Worm (Caenorhabditis elegans) whole organism, early embryonic: ENCODE measurements around the gene dod-24.

Experiments used
- B0310.2 ChIP-seq: sonication (generic microtip); optimal IDR thresholded peaks from 2 replicates; lab custom pipeline; 2016; ENCODE audit warnings: mild to moderate bottlenecking, missing genetic modification characterization, missing compliant biosample characterization
- F13C5.2 ChIP-seq: sonication (generic microtip); optimal IDR thresholded peaks from 2 replicates; lab custom pipeline; 2017; ENCODE audit warnings: mild to moderate bottlenecking, missing genetic modification characterization, inconsistent platforms, missing compliant biosample characterization
- aly-1 ChIP-seq: sonication (generic microtip); optimal IDR thresholded peaks from 2 replicates; lab custom pipeline; 2016; ENCODE audit warnings: missing genetic modification characterization, missing compliant biosample characterization
- ama-1 ChIP-seq: fragments of 150-350 bp; optimal IDR thresholded peaks from 2 replicates; lab custom pipeline; 2014
- ceh-13 ChIP-seq: fragments of 200-800 bp; sonication (Bioruptor generic); optimal IDR thresholded peaks from 2 replicates; lab custom pipeline; 2018; ENCODE audit warnings: mild to moderate bottlenecking, missing genetic modification characterization, missing compliant biosample characterization
- ceh-36 ChIP-seq: sonication (generic microtip); optimal IDR thresholded peaks from 2 replicates; lab custom pipeline; 2016; ENCODE audit warnings: missing genetic modification characterization, inconsistent platforms, missing compliant biosample characterization
- ets-7 ChIP-seq: sonication (generic microtip); optimal IDR thresholded peaks from 2 replicates; lab custom pipeline; 2016; ENCODE audit warnings: missing genotype, missing genetic modification characterization, missing compliant biosample characterization
- flt-1 ChIP-seq: fragments of 200-800 bp; sonication (Bioruptor generic); IDR thresholded peaks from 2 replicates; pipeline ENCODE4 v1.3.6; 2022; ENCODE audit warnings: missing genetic modification characterization, missing compliant biosample characterization
- hmbx-1 ChIP-seq: sonication (generic microtip); optimal IDR thresholded peaks from 2 replicates; lab custom pipeline; 2016; ENCODE audit warnings: mild to moderate bottlenecking, missing genetic modification characterization, missing compliant biosample characterization
- hmg-4 ChIP-seq: fragments of 200-800 bp; sonication (Bioruptor generic); optimal IDR thresholded peaks from 2 replicates; lab custom pipeline; 2018; ENCODE audit warnings: mild to moderate bottlenecking, missing genetic modification characterization, missing compliant biosample characterization
- hnd-1 ChIP-seq: sonication (generic microtip); optimal IDR thresholded peaks from 2 replicates; lab custom pipeline; 2016; ENCODE audit warnings: missing genetic modification characterization, missing compliant biosample characterization
- pes-1 ChIP-seq: fragments of 200-800 bp; sonication (Bioruptor generic); IDR thresholded peaks from 2 replicates; pipeline ENCODE4 v1.3.6; 2022; ENCODE audit warnings: missing genetic modification reagents, missing genetic modification characterization, missing compliant biosample characterization
- scrt-1 ChIP-seq: fragments of 200-800 bp; sonication (Bioruptor generic); IDR thresholded peaks from 2 replicates; pipeline ENCODE4 v1.3.6; 2022; ENCODE audit warnings: missing genetic modification characterization, missing compliant biosample characterization
- sea-1 ChIP-seq: fragments of 200-800 bp; sonication (Bioruptor generic); conservative IDR thresholded peaks from 2 replicates; pipeline ENCODE4 v1.3.6; 2022; ENCODE audit warnings: missing genetic modification characterization, missing compliant biosample characterization
- tbx-11 ChIP-seq: fragments of 200-800 bp; sonication (Bioruptor generic); IDR thresholded peaks from 2 replicates; pipeline ENCODE4 v1.3.6; 2022; ENCODE audit warnings: missing genetic modification characterization, missing compliant biosample characterization
- tbx-37 ChIP-seq: fragments of 200-800 bp; sonication (Bioruptor generic); conservative IDR thresholded peaks from 2 replicates; pipeline ENCODE4 v1.3.6; 2022; ENCODE audit warnings: missing genetic modification reagents, missing genetic modification characterization, missing compliant biosample characterization
- tra-4 ChIP-seq: sonication (generic microtip); optimal IDR thresholded peaks from 2 replicates; lab custom pipeline; 2017; ENCODE audit warnings: missing genetic modification characterization, missing compliant biosample characterization

dod-24 gene

DNA sequence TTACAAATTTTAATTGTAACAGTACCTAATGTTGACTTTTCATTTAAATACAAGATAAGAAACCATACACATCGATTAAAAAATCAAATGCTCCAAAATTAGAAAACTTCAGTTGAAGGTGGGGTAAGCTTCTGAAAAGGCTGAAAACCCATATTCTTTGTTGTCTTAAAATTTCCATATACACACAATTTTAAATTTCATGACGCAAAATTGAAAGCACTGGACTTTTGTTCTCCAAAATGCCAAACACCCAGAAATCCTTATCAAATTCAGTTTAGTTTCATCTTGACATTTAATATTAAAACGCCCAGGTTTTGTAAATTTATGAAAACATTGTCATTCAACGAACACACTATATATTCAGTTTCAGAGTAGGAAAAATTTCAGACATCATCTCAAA lies 19.0 kb upstream of the dod-24 start, which contains the start of gene F55G11.7:
Gene F55G11.7 (plus strand): TSS at position 301 of the 400 bp plus-strand sequence.
- TF ChIP-seq ceh-36 (no peak), pes-1 (GFP tag; lab: Robert Waterston, UW) (no peak), F13C5.2 (tag; lab: Kevin White, UChicago) (no peak), hmg-4 (GFP tag; lab: Kevin White, UChicago) (no peak), tbx-11 (GFP tag; lab: Robert Waterston, UW) (no peak), aly-1 (tag; lab: Kevin White, UChicago) (no peak), flt-1 (GFP tag; lab: Robert Waterston, UW) (no peak), hmbx-1 (tag; lab: Kevin White, UChicago) (no peak), ceh-13 (GFP tag; lab: Kevin White, UChicago) (no peak), hnd-1 (tag; lab: Kevin White, UChicago) (no peak), sea-1 (GFP tag; lab: Robert Waterston, UW) (no peak), ama-1 (lab: Kevin White, UChicago) (no peak), tra-4 (tag; lab: Kevin White, UChicago) (no peak), tbx-37 (GFP tag; lab: Robert Waterston, UW) (no peak), ets-7 (tag; lab: Kevin White, UChicago) (no peak), B0310.2 (no peak)

DNA sequence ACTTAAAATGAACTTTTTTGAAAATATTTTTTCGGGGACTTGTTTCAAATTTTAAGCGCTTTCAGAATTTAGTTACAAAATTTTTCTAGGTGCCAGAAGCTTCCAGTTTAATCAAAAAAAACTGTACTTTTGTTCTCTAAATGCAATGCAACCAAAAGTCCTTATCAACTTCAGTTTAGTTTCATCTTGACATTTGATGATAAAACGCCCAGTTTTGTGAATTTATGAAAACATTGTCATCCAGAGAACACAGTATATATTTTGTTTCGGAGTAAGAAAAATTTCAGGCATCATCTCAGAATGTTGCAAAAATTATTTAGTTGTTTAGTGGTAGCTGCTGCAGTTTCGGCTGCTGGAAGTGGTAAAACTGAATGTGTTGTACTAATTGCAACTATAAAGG lies 16.6 kb upstream of the dod-24 start, which contains the start of gene F55G11.6:
Gene F55G11.6 (plus strand): TSS at position 301 of the 400 bp plus-strand sequence.
- TF ChIP-seq scrt-1 (GFP tag; lab: Robert Waterston, UW) (no peak), tbx-11 (GFP tag; lab: Robert Waterston, UW) (no peak), aly-1 (tag; lab: Kevin White, UChicago) (no peak), tra-4 (tag; lab: Kevin White, UChicago) (no peak), tbx-37 (GFP tag; lab: Robert Waterston, UW) (no peak)

DNA sequence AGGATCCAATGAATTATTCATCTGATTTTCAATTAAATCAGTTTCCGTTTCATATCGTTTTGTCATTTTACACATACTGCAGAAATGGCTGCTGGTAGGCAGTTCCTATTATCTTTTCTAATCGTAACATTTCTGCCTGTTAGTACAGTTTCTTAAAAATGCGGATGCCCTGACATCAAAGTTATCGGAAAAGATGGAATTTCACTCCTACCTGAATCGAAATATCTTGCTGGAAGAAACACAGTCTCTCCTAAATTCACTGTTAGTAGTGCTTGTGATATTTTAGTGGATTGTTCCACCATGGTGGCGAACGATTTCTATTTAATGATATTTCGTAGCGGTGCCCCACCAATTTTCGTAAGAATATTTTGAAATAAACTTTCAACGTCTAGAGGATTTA lies 7.3 kb upstream of the dod-24 start, which contains the start of gene F55G11.10:
Gene F55G11.10 (plus strand): TSS at position 301 of the 400 bp plus-strand sequence.
- TF ChIP-seq flt-1 (GFP tag; lab: Robert Waterston, UW) = no peak
- TF ChIP-seq sea-1 (GFP tag; lab: Robert Waterston, UW) = no peak
- no peak for TF ChIP-seq hmbx-1 (tag; lab: Kevin White, UChicago)
- TF ChIP-seq B0310.2 = no peak
- TF ChIP-seq hmg-4 (GFP tag; lab: Kevin White, UChicago) = no peak
- no peak for TF ChIP-seq tbx-37 (GFP tag; lab: Robert Waterston, UW)
- no peak for TF ChIP-seq scrt-1 (GFP tag; lab: Robert Waterston, UW)
- no peak for TF ChIP-seq tbx-11 (GFP tag; lab: Robert Waterston, UW)
- TF ChIP-seq tra-4 (tag; lab: Kevin White, UChicago) = no peak
- TF ChIP-seq ceh-13 (GFP tag; lab: Kevin White, UChicago) = no peak

DNA sequence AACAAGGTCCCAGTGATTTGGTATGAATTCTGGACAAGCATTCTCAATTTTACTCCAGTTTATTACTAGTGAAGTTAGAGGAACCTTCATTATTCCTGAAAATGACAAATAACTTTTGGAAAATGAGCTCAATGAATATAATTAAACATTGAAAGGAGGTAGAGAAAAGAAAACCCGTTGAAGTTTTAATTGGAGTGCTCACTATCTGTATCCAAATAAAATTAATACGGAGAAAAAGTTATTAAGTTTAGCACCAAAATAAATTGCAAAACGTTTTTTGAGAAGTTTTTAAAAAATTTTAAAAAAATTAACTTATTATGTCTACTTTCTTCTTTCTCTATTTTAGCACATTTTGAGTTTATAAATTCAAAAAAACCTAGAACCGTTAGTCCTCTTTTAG lies 5.3 kb upstream of the dod-24 start, which contains the start of gene F55G11.1:
Gene F55G11.1 (minus strand): TSS at position 101 of the 400 bp plus-strand sequence.
- TF ChIP-seq hmbx-1 (tag; lab: Kevin White, UChicago) (no peak), ceh-36 (no peak), tbx-11 (GFP tag; lab: Robert Waterston, UW) (no peak), tra-4 (tag; lab: Kevin White, UChicago) (no peak), ets-7 (tag; lab: Kevin White, UChicago) (no peak), F13C5.2 (tag; lab: Kevin White, UChicago) (no peak), hmg-4 (GFP tag; lab: Kevin White, UChicago) (no peak), hnd-1 (tag; lab: Kevin White, UChicago) (no peak), ama-1 (lab: Kevin White, UChicago) (no peak), sea-1 (GFP tag; lab: Robert Waterston, UW) (no peak), flt-1 (GFP tag; lab: Robert Waterston, UW) (no peak), ceh-13 (GFP tag; lab: Kevin White, UChicago) (no peak), tbx-37 (GFP tag; lab: Robert Waterston, UW) (no peak), pes-1 (GFP tag; lab: Robert Waterston, UW) (no peak), B0310.2 (no peak), aly-1 (tag; lab: Kevin White, UChicago) (no peak)

DNA sequence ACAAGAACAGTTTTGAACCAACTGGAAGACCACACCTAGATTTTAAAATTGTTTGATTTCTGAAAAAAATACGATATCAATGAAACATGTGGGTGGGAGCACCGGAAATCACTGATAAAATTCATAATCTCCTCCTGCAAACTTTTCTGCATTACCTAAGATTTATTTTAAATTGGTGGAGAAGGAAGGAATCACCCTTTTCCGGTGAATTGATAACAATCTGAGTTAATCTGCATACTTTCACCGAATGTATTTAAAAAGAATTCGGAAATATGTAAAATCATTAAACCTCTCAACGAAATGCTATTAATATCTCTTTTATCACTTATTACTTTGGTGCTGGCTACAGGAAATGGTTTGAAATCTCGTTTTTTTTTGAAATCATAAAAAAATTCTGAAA lies 1.5 kb upstream of the dod-24 start, which contains the start of gene dct-19:
Gene dct-19 (plus strand): TSS at position 301 of the 400 bp plus-strand sequence.
- no peak for TF ChIP-seq B0310.2
- no peak for TF ChIP-seq aly-1 (tag; lab: Kevin White, UChicago)
- no peak for TF ChIP-seq pes-1 (GFP tag; lab: Robert Waterston, UW)
- no peak for TF ChIP-seq hmg-4 (GFP tag; lab: Kevin White, UChicago)
- TF ChIP-seq flt-1 (GFP tag; lab: Robert Waterston, UW) = no peak
- TF ChIP-seq tra-4 (tag; lab: Kevin White, UChicago) = no peak
- TF ChIP-seq ceh-13 (GFP tag; lab: Kevin White, UChicago) = no peak
- no peak for TF ChIP-seq tbx-37 (GFP tag; lab: Robert Waterston, UW)
- TF ChIP-seq sea-1 (GFP tag; lab: Robert Waterston, UW) = no peak
- no peak for TF ChIP-seq tbx-11 (GFP tag; lab: Robert Waterston, UW)
- TF ChIP-seq scrt-1 (GFP tag; lab: Robert Waterston, UW) = no peak
- no peak for TF ChIP-seq hnd-1 (tag; lab: Kevin White, UChicago)
- TF ChIP-seq ets-7 (tag; lab: Kevin White, UChicago) = no peak

DNA sequence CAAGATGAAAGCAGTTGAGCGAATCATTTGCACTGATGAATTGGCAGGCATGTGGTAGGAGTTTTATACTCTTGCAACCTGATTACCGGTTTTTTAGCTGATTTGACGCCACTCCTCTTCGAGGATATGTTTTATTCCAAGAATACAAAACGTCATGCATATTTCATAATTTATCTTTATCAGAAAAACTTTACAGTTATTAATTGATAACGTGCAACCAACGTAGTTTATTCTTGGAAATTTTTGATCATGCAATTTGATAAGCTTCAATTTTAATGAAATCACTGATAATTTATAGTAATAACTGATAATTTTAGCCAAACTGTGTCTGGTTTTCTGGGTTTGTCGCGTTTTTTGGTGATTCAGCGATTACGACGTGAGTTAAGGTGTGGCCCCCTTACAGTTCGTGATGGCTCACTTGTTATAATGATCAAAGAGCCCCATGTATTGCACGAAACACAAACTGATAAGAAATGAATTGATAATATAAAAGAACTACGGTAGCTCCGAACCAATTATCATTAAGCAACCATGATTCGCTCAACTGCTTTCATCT lies 4.9 kb downstream of the dod-24 start, which contains the start of the genes cld-1 and dod-21:
Gene cld-1 (minus strand): TSS at position 51 of the 556 bp plus-strand sequence.
Gene dod-21 (plus strand): TSS at position 518 of the 556 bp plus-strand sequence.
- TF ChIP-seq tbx-37 (GFP tag; lab: Robert Waterston, UW) (no peak), flt-1 (GFP tag; lab: Robert Waterston, UW) (no peak), ets-7 (tag; lab: Kevin White, UChicago) (no peak)

DNA sequence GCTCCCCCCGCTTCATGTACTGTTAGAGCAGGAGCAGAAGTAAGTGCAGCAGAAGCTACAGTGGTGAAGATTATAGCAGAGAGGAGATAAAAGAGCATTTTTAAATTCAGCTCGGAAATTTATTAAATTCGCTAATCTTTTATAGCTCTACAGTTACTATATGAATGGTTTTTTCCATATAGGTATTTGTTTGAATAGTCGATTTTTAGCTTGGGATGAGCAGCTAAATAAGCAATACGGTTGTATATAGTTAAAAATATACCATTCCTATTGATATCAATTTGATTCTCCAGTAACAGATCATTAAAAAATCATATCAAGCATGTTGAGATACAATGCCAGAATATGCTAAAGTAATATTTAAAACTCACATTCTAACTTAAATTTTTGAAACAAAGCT lies 14.5 kb downstream of the dod-24 start, which contains the start of gene srlf-5:
Gene srlf-5 (minus strand): TSS at position 101 of the 400 bp plus-strand sequence.
- no peak for TF ChIP-seq ceh-36
- no peak for TF ChIP-seq tbx-11 (GFP tag; lab: Robert Waterston, UW)
- TF ChIP-seq hmbx-1 (tag; lab: Kevin White, UChicago) = no peak
- no peak for TF ChIP-seq scrt-1 (GFP tag; lab: Robert Waterston, UW)
- TF ChIP-seq sea-1 (GFP tag; lab: Robert Waterston, UW) = no peak
- TF ChIP-seq tra-4 (tag; lab: Kevin White, UChicago) = no peak
- no peak for TF ChIP-seq F13C5.2 (tag; lab: Kevin White, UChicago)
- TF ChIP-seq tbx-37 (GFP tag; lab: Robert Waterston, UW) = no peak
- no peak for TF ChIP-seq aly-1 (tag; lab: Kevin White, UChicago)
- no peak for TF ChIP-seq hnd-1 (tag; lab: Kevin White, UChicago)
- no peak for TF ChIP-seq hmg-4 (GFP tag; lab: Kevin White, UChicago)
- TF ChIP-seq pes-1 (GFP tag; lab: Robert Waterston, UW) = no peak
- no peak for TF ChIP-seq ets-7 (tag; lab: Kevin White, UChicago)
- TF ChIP-seq flt-1 (GFP tag; lab: Robert Waterston, UW) = no peak
- TF ChIP-seq ceh-13 (GFP tag; lab: Kevin White, UChicago) = no peak
- no peak for TF ChIP-seq B0310.2
